Fruit fly (Drosophila melanogaster): ENCODE results near the gene Sfp84E.

Gene Sfp84E

dm6 chr3R:7994629-7995028 is 14.5 kb upstream of the Sfp84E start:
- TF ChIP-seq psq (optimal IDR thresholded peaks at IDR 0.05): no peak

dm6 chr3R:7993506-7993905 is 13.4 kb upstream of the Sfp84E start:
- TF ChIP-seq Dll (optimal IDR thresholded peaks at IDR 0.05): peak; percentile 34
- TF ChIP-seq pan (optimal IDR thresholded peaks at IDR 0.05): no peak

dm6 chr3R:7992100-7992499 is 12.0 kb upstream of the Sfp84E start:
- TF ChIP-seq pan (optimal IDR thresholded peaks at IDR 0.05) (no peak), EcR (GFP tag; optimal IDR thresholded peaks at IDR 0.05) (no peak), Dll (optimal IDR thresholded peaks at IDR 0.05) (no peak), psq (optimal IDR thresholded peaks at IDR 0.05) (no peak), CG8478 (optimal IDR thresholded peaks at IDR 0.05) (no peak), usp (GFP tag; optimal IDR thresholded peaks at IDR 0.05) (no peak)

dm6 chr3R:7991446-7991845 is 11.3 kb upstream of the Sfp84E start:
- TF ChIP-seq usp (GFP tag; optimal IDR thresholded peaks at IDR 0.05) (no peak), psq (optimal IDR thresholded peaks at IDR 0.05) (no peak), EcR (GFP tag; optimal IDR thresholded peaks at IDR 0.05) (no peak), CG8478 (optimal IDR thresholded peaks at IDR 0.05) (no peak), Dll (optimal IDR thresholded peaks at IDR 0.05) (no peak), pan (optimal IDR thresholded peaks at IDR 0.05) (no peak)

dm6 chr3R:7990799-7991423 is 10.8 kb upstream of the Sfp84E start:
- TF ChIP-seq CG8478 (optimal IDR thresholded peaks at IDR 0.05): no peak
- TF ChIP-seq psq (optimal IDR thresholded peaks at IDR 0.05): no peak
- no peak for TF ChIP-seq pan (optimal IDR thresholded peaks at IDR 0.05)
- TF ChIP-seq EcR (GFP tag; optimal IDR thresholded peaks at IDR 0.05): no peak
- no peak for TF ChIP-seq Dll (optimal IDR thresholded peaks at IDR 0.05)
- no peak for TF ChIP-seq usp (GFP tag; optimal IDR thresholded peaks at IDR 0.05)

dm6 chr3R:7990257-7990656 is 10.1 kb upstream of the Sfp84E start:
- TF ChIP-seq psq (optimal IDR thresholded peaks at IDR 0.05): no peak
- TF ChIP-seq EcR (GFP tag; optimal IDR thresholded peaks at IDR 0.05): no peak
- no peak for TF ChIP-seq CG8478 (optimal IDR thresholded peaks at IDR 0.05)
- TF ChIP-seq Dll (optimal IDR thresholded peaks at IDR 0.05): no peak
- TF ChIP-seq usp (GFP tag; optimal IDR thresholded peaks at IDR 0.05): no peak
- TF ChIP-seq pan (optimal IDR thresholded peaks at IDR 0.05): no peak

- no peak for TF ChIP-seq psq (optimal IDR thresholded peaks at IDR 0.05)
- TF ChIP-seq usp (GFP tag; optimal IDR thresholded peaks at IDR 0.05): no peak
- no peak for TF ChIP-seq pan (optimal IDR thresholded peaks at IDR 0.05)
- no peak for TF ChIP-seq Dll (optimal IDR thresholded peaks at IDR 0.05)
- no peak for TF ChIP-seq EcR (GFP tag; optimal IDR thresholded peaks at IDR 0.05)
- TF ChIP-seq CG8478 (optimal IDR thresholded peaks at IDR 0.05): no peak
Measured at dm6 chr3R:7981396-7981795, 1.3 kb upstream of the Sfp84E start.

dm6 chr3R:7978379-7979009 is 1.6 kb downstream of the Sfp84E start, which contains the start of the genes CD98hc and Os-C:
Gene CD98hc, minus strand, starts transcription at chr3R:7978428.
Gene Os-C, plus strand, starts transcription at chr3R:7978959.
- no peak for TF ChIP-seq pan (optimal IDR thresholded peaks at IDR 0.05)
- no peak for TF ChIP-seq psq (optimal IDR thresholded peaks at IDR 0.05)

dm6 chr3R:7977011-7977925 is 2.9 kb downstream of the Sfp84E start:
- TF ChIP-seq psq (optimal IDR thresholded peaks at IDR 0.05): no peak
- no peak for TF ChIP-seq pan (optimal IDR thresholded peaks at IDR 0.05)
- no peak for TF ChIP-seq usp (GFP tag; optimal IDR thresholded peaks at IDR 0.05)
- no peak for TF ChIP-seq EcR (GFP tag; optimal IDR thresholded peaks at IDR 0.05)
- TF ChIP-seq Dll (optimal IDR thresholded peaks at IDR 0.05): no peak
- TF ChIP-seq CG8478 (optimal IDR thresholded peaks at IDR 0.05): no peak

- TF ChIP-seq psq (optimal IDR thresholded peaks at IDR 0.05) (no peak), EcR (GFP tag; optimal IDR thresholded peaks at IDR 0.05) (no peak), Dll (optimal IDR thresholded peaks at IDR 0.05) (no peak), pan (optimal IDR thresholded peaks at IDR 0.05) (no peak), usp (GFP tag; optimal IDR thresholded peaks at IDR 0.05) (no peak), CG8478 (optimal IDR thresholded peaks at IDR 0.05) (no peak)
Measured at dm6 chr3R:7973049-7973448, 7.1 kb downstream of the Sfp84E start.

dm6 chr3R:7972179-7972578 is 7.9 kb downstream of the Sfp84E start:
- TF ChIP-seq CG8478 (optimal IDR thresholded peaks at IDR 0.05) (no peak), Dll (optimal IDR thresholded peaks at IDR 0.05) (no peak), psq (optimal IDR thresholded peaks at IDR 0.05) (no peak), EcR (GFP tag; optimal IDR thresholded peaks at IDR 0.05) (no peak), pan (optimal IDR thresholded peaks at IDR 0.05) (no peak)

- no peak for TF ChIP-seq EcR (GFP tag; optimal IDR thresholded peaks at IDR 0.05)
- peak; percentile 3 for TF ChIP-seq Dll (optimal IDR thresholded peaks at IDR 0.05)
Measured at dm6 chr3R:7970640-7971039, 9.5 kb downstream of the Sfp84E start.

Data from whole organism.